Fruit fly (Drosophila melanogaster) whole organism, prepupa: ENCODE results near the gene CG43245.

Experiments used
- Blimp-1 ChIP-seq: fragments of 200-800 bp; sonication (Bioruptor generic); optimal IDR thresholded peaks from 3 replicates; lab custom pipeline; 2017; ENCODE audit warnings: missing biosample characterization, missing genetic modification characterization, mild to moderate bottlenecking, moderate library complexity, missing genetic modification reagents
- CG10669 ChIP-seq: fragments of 200-800 bp; sonication (Bioruptor generic); optimal IDR thresholded peaks from 3 replicates; lab custom pipeline; 2018; ENCODE audit warnings: missing biosample characterization, mild to moderate bottlenecking, missing genetic modification characterization, moderate library complexity
- CG11294 ChIP-seq: fragments of 200-800 bp; sonication (Bioruptor generic); IDR thresholded peaks from 2 replicates; pipeline ENCODE4 v1.3.6; 2022; ENCODE audit warnings: missing biosample characterization, missing genetic modification characterization
- CG11762 ChIP-seq: fragments of 200-800 bp; sonication (Bioruptor generic); optimal IDR thresholded peaks from 3 replicates; lab custom pipeline; 2016; ENCODE audit warnings: missing biosample characterization, missing genetic modification characterization; ENCODE audit not compliant: insufficient read depth
- CG11902 ChIP-seq: fragments of 200-800 bp; sonication (Bioruptor generic); optimal IDR thresholded peaks from 3 replicates; lab custom pipeline; 2016; ENCODE audit warnings: missing biosample characterization, missing genetic modification characterization
- CG15336 ChIP-seq: fragments of 200-800 bp; sonication (Bioruptor generic); IDR thresholded peaks from 2 replicates; pipeline ENCODE4 v1.3.6; 2022; ENCODE audit warnings: missing biosample characterization, missing genetic modification characterization
- CG1621 ChIP-seq: fragments of 200-800 bp; sonication (Bioruptor generic); optimal IDR thresholded peaks from 3 replicates; lab custom pipeline; 2018; ENCODE audit warnings: missing biosample characterization, mild to moderate bottlenecking, missing genetic modification characterization
- CG16779 ChIP-seq: fragments of 200-800 bp; sonication (Bioruptor generic); optimal IDR thresholded peaks from 3 replicates; lab custom pipeline; 2017; ENCODE audit warnings: missing biosample characterization, mild to moderate bottlenecking, missing genetic modification characterization
- CG3032 ChIP-seq: fragments of 200-800 bp; optimal IDR thresholded peaks from 2 replicates; lab custom pipeline; 2019; ENCODE audit warnings: missing biosample characterization, mild to moderate bottlenecking, missing genetic modification characterization, moderate library complexity
- CG31627 ChIP-seq: fragments of 200-800 bp; sonication (Bioruptor generic); optimal IDR thresholded peaks from 3 replicates; lab custom pipeline; 2016; ENCODE audit warnings: missing biosample characterization, missing genetic modification characterization
- CG32006 ChIP-seq: fragments of 200-800 bp; sonication (Bioruptor generic); optimal IDR thresholded peaks from 3 replicates; lab custom pipeline; 2017; ENCODE audit warnings: missing biosample characterization, mild to moderate bottlenecking, missing genetic modification characterization
- CG34406 ChIP-seq: fragments of 200-800 bp; sonication (Bioruptor generic); optimal IDR thresholded peaks from 3 replicates; lab custom pipeline; 2016; ENCODE audit warnings: missing biosample characterization, missing genetic modification characterization
- CG3919 ChIP-seq: fragments of 200-800 bp; sonication (Bioruptor generic); optimal IDR thresholded peaks from 3 replicates; lab custom pipeline; 2016; ENCODE audit warnings: missing biosample characterization, missing genetic modification characterization
- CG6163 ChIP-seq: fragments of 200-800 bp; sonication (Bioruptor generic); IDR thresholded peaks from 3 replicates; pipeline ENCODE4 v1.3.6; 2022; ENCODE audit warnings: missing biosample characterization, missing genetic modification characterization
- CG6276 ChIP-seq: fragments of 200-800 bp; sonication (Bioruptor generic); optimal IDR thresholded peaks from 2 replicates; lab custom pipeline; 2017; ENCODE audit warnings: missing biosample characterization, mild to moderate bottlenecking, missing genetic modification characterization
- CG6792 ChIP-seq: fragments of 200-800 bp; sonication (Bioruptor generic); optimal IDR thresholded peaks from 3 replicates; lab custom pipeline; 2016; ENCODE audit warnings: missing biosample characterization, missing genetic modification characterization
- CG6808 ChIP-seq: fragments of 200-800 bp; sonication (Bioruptor generic); optimal IDR thresholded peaks from 3 replicates; lab custom pipeline; 2017; ENCODE audit warnings: missing biosample characterization, missing genetic modification characterization, mild to moderate bottlenecking, moderate library complexity, missing genetic modification reagents
- CG6854 ChIP-seq: fragments of 200-800 bp; sonication (Bioruptor generic); optimal IDR thresholded peaks from 2 replicates; lab custom pipeline; 2017; ENCODE audit warnings: missing biosample characterization, mild to moderate bottlenecking, missing genetic modification characterization
- CG7368 ChIP-seq: fragments of 200-800 bp; sonication (Bioruptor generic); optimal IDR thresholded peaks from 3 replicates; lab custom pipeline; 2016; ENCODE audit warnings: missing biosample characterization, missing genetic modification characterization
- CG8119 ChIP-seq: fragments of 200-800 bp; sonication (Bioruptor generic); IDR thresholded peaks from 3 replicates; pipeline ENCODE4 v1.3.6; 2022; ENCODE audit warnings: missing biosample characterization, missing genetic modification characterization
- CG8319 ChIP-seq: fragments of 200-800 bp; sonication (Bioruptor generic); optimal IDR thresholded peaks from 3 replicates; lab custom pipeline; 2016; ENCODE audit warnings: missing biosample characterization, missing genetic modification characterization
- CG9139 ChIP-seq: fragments of 200-800 bp; sonication (Bioruptor generic); optimal IDR thresholded peaks from 3 replicates; lab custom pipeline; 2017; ENCODE audit warnings: missing biosample characterization, mild to moderate bottlenecking, missing genetic modification characterization
- Eip75B ChIP-seq: fragments of 200-800 bp; sonication (Bioruptor generic); optimal IDR thresholded peaks from 3 replicates; lab custom pipeline; 2016; ENCODE audit warnings: missing biosample characterization, missing genetic modification characterization
- Eip93F ChIP-seq: fragments of 200-800 bp; sonication (Bioruptor generic); optimal IDR thresholded peaks from 2 replicates; lab custom pipeline; 2016; ENCODE audit warnings: missing biosample characterization, mild to moderate bottlenecking, missing genetic modification characterization
- Ets21C ChIP-seq: fragments of 200-800 bp; sonication (Bioruptor generic); optimal IDR thresholded peaks from 3 replicates; lab custom pipeline; 2016; ENCODE audit warnings: missing biosample characterization, missing genetic modification characterization
- Gug ChIP-seq: fragments of 200-800 bp; sonication (Bioruptor generic); IDR thresholded peaks from 2 replicates; pipeline ENCODE4 v1.3.6; 2022; ENCODE audit warnings: missing biosample characterization, missing genetic modification characterization
- Hr38 ChIP-seq: sonication (Bioruptor generic); optimal IDR thresholded peaks from 2 replicates; lab custom pipeline; 2016; ENCODE audit warnings: missing biosample characterization, missing genetic modification characterization
- Met ChIP-seq: fragments of 200-800 bp; sonication (Bioruptor generic); optimal IDR thresholded peaks from 3 replicates; lab custom pipeline; 2016; ENCODE audit warnings: missing biosample characterization, missing genetic modification characterization
- OdsH ChIP-seq: fragments of 200-800 bp; sonication (Bioruptor generic); optimal IDR thresholded peaks from 3 replicates; lab custom pipeline; 2016; ENCODE audit warnings: missing biosample characterization, missing genetic modification characterization
- Smox ChIP-seq: fragments of 200-800 bp; sonication (Bioruptor generic); optimal IDR thresholded peaks from 3 replicates; lab custom pipeline; 2016; ENCODE audit warnings: missing biosample characterization, missing genetic modification characterization
- Sox102F ChIP-seq: fragments of 200-800 bp; sonication (Bioruptor generic); optimal IDR thresholded peaks from 2 replicates; lab custom pipeline; 2016; ENCODE audit warnings: missing biosample characterization, mild to moderate bottlenecking, missing genetic modification characterization
- Sox14 ChIP-seq: fragments of 200-800 bp; sonication (Bioruptor generic); optimal IDR thresholded peaks from 3 replicates; lab custom pipeline; 2016; ENCODE audit warnings: missing biosample characterization, missing genetic modification characterization
- Sox15 ChIP-seq: fragments of 200-800 bp; sonication (Bioruptor generic); optimal IDR thresholded peaks from 3 replicates; lab custom pipeline; 2016; ENCODE audit warnings: missing biosample characterization, missing genetic modification characterization
- dac ChIP-seq: fragments of 200-800 bp; sonication (Bioruptor generic); optimal IDR thresholded peaks from 2 replicates; lab custom pipeline; 2017; ENCODE audit warnings: missing biosample characterization, mild to moderate bottlenecking, missing genetic modification characterization
- dsx ChIP-seq: fragments of 200-800 bp; optimal IDR thresholded peaks from 3 replicates; lab custom pipeline; 2019; ENCODE audit warnings: missing biosample characterization, mild to moderate bottlenecking, missing genetic modification characterization, moderate library complexity; ENCODE audit not compliant: poor library complexity, severe bottlenecking
- eg ChIP-seq: fragments of 200-800 bp; sonication (Bioruptor generic); IDR thresholded peaks from 3 replicates; pipeline ENCODE4 v1.3.6; 2022; ENCODE audit warnings: missing biosample characterization, missing genetic modification characterization
- esn ChIP-seq: fragments of 200-800 bp; sonication (Bioruptor generic); optimal IDR thresholded peaks from 2 replicates; lab custom pipeline; 2016; ENCODE audit warnings: missing biosample characterization, mild to moderate bottlenecking, missing genetic modification characterization, moderate library complexity
- fd85E ChIP-seq: fragments of 200-800 bp; sonication (Bioruptor generic); optimal IDR thresholded peaks from 3 replicates; lab custom pipeline; 2016; ENCODE audit warnings: missing biosample characterization, missing genetic modification characterization
- fkh ChIP-seq: fragments of 200-800 bp; sonication (Bioruptor generic); optimal IDR thresholded peaks from 3 replicates; lab custom pipeline; 2017; ENCODE audit warnings: missing biosample characterization, mild to moderate bottlenecking, missing genetic modification characterization, moderate library complexity
- lz ChIP-seq: fragments of 200-800 bp; sonication (Bioruptor generic); optimal IDR thresholded peaks from 3 replicates; lab custom pipeline; 2016; ENCODE audit warnings: missing biosample characterization, missing genetic modification characterization
- net ChIP-seq: fragments of 200-800 bp; sonication (Bioruptor generic); optimal IDR thresholded peaks from 3 replicates; lab custom pipeline; 2016; ENCODE audit warnings: missing biosample characterization, missing genetic modification characterization
- pdm3 ChIP-seq: fragments of 200-800 bp; sonication (Bioruptor generic); optimal IDR thresholded peaks from 3 replicates; lab custom pipeline; 2016; ENCODE audit warnings: missing biosample characterization, missing genetic modification characterization
- salr ChIP-seq, 2 experiments: fragments of 200-800 bp; sonication (Bioruptor generic); optimal IDR thresholded peaks; 3 replicates each; lab custom pipeline; 2016 to 2018; ENCODE audit warnings: missing biosample characterization in 2 of 2, missing genetic modification characterization in 2 of 2, mild to moderate bottlenecking in 1 of 2
- spab ChIP-seq: fragments of 200-800 bp; sonication (Bioruptor generic); optimal IDR thresholded peaks from 2 replicates; lab custom pipeline; 2017; ENCODE audit warnings: missing biosample characterization, mild to moderate bottlenecking, missing genetic modification characterization, missing genetic modification reagents
- ss ChIP-seq, 2 experiments: fragments of 200-800 bp; sonication (Bioruptor generic); optimal IDR thresholded peaks; 2 replicates in 1 of 2; 3 replicates in 1 of 2; lab custom pipeline; 2017 to 2018; ENCODE audit warnings: mild to moderate bottlenecking in 2 of 2, missing biosample characterization in 2 of 2, missing genetic modification characterization in 2 of 2, moderate library complexity in 1 of 2
- svp ChIP-seq: fragments of 200-800 bp; sonication (Bioruptor generic); peaks from one replicate; lab custom pipeline; 2016; ENCODE audit warnings: missing biosample characterization, missing genetic modification characterization
- topi ChIP-seq: fragments of 200-800 bp; sonication (Bioruptor generic); optimal IDR thresholded peaks from 3 replicates; lab custom pipeline; 2016; ENCODE audit warnings: missing biosample characterization, missing genetic modification characterization
- vri ChIP-seq: fragments of 200-800 bp; sonication (Bioruptor generic); optimal IDR thresholded peaks from 3 replicates; lab custom pipeline; 2016; ENCODE audit warnings: missing biosample characterization, mild to moderate bottlenecking, missing genetic modification characterization

The CG43245 gene

DNA sequence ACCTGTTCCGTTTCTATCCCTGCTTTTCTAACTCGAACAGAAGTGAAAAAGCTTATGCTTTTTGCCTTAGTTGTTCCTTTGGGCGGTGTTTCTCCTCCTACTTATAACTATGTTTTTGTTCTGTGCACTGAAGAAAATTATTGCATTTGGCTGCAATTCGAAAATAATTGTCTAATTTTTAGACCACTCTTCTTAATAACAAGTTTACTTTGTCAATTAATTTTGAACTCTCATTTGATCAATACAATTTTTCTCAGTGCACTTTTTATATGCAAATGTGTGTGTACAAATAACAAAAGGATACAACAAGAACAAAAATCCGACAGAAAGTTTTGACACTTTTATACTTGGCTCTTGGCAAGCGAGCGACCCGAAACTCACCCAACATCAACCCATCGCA, 36.6 kb upstream of the CG43245 start (continued):
- TF ChIP-seq CG3919 (no peak), CG1621 (tag; lab: Kevin White, UChicago) (no peak), Sox14 (GFP tag; lab: Kevin White, UChicago) (peak; percentile 43), Eip75B (GFP tag; lab: Kevin White, UChicago) (no peak), Sox102F (GFP tag; lab: Kevin White, UChicago) (no peak), ss (GFP tag; optimal IDR thresholded peaks at IDR 0.05; lab: Kevin White, UChicago) (no peak)

DNA sequence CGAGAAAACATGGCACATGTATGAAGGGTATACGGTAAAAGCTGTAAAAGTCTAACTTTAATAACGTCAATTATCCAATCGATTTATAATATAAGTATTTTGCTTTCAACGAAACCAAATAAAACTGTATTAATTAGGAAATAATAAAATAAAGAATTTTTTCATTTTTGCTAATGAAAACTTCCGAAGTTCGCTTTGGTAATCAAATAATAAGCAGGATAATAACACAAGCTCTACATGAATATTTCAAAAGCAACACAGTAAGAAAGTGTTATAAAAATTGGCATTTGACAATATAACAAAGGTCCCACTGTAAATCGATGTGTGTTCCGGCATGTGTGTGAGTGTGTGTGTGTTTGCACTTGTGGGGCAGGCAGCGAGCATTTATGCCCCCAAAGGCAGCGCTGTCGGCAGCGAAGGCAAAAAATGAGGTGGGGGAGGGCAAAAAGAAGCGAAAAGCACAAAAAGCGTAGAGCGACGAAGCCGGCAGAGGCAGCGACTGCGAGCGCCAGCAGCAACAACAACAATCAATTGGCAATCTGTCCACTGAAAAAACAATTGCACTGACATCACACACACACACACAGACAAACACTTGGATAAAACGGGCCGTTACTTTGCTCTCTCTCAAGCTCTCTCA, 35.1 kb upstream of the CG43245 start:
- TF ChIP-seq CG31627 (GFP tag; lab: Kevin White, UChicago) (no peak), eg (GFP tag; lab: Robert Waterston, UW) (peak; percentile 66), CG6792 (GFP tag; lab: Kevin White, UChicago) (peak; percentile 18), CG8319 (no peak), lz (GFP tag; lab: Kevin White, UChicago) (peak; percentile 47), esn (GFP tag; lab: Kevin White, UChicago) (peak; percentile 22), ss (GFP tag; optimal IDR thresholded peaks at IDR 0.05; lab: Kevin White, UChicago) (no peak), CG8119 (GFP tag; lab: Robert Waterston, UW) (no peak), CG11762 (no peak), CG1621 (tag; lab: Kevin White, UChicago) (no peak), CG15336 (GFP tag; lab: Robert Waterston, UW) (no peak; the same call in 1 of the 2 replicates), CG32006 (GFP tag; lab: Kevin White, UChicago) (peak; percentile 57), CG11294 (GFP tag; lab: Robert Waterston, UW) (no peak), vri (GFP tag; lab: Kevin White, UChicago) (no peak), CG6276 (GFP tag; lab: Kevin White, UChicago) (peak; percentile 11), pdm3 (GFP tag; lab: Kevin White, UChicago) (peak; percentile 38), CG34406 (GFP tag; lab: Kevin White, UChicago) (peak; percentile 25), Sox15 (GFP tag; lab: Kevin White, UChicago) (no peak), CG7368 (GFP tag; lab: Kevin White, UChicago) (no peak), topi (GFP tag; lab: Kevin White, UChicago) (peak; percentile 9), dsx (GFP tag; lab: Kevin White, UChicago) (no peak), salr (GFP tag; optimal IDR thresholded peaks at IDR 0.05; lab: Kevin White, UChicago) (peak in 1 of 2 experiments; percentile 52), fkh (no peak), CG6854 (no peak), CG16779 (tag; lab: Kevin White, UChicago) (no peak), dac (GFP tag; lab: Kevin White, UChicago) (no peak), Smox (peak; percentile 11), Ets21C (GFP tag; lab: Kevin White, UChicago) (no peak), CG6163 (GFP tag; lab: Robert Waterston, UW) (no peak; the same call in 1 of the 3 replicates), Eip93F (GFP tag; lab: Kevin White, UChicago) (no peak), OdsH (GFP tag; lab: Kevin White, UChicago) (peak; percentile 65), CG3032 (tag; lab: Kevin White, UChicago) (peak; percentile 16), Gug (GFP tag; lab: Robert Waterston, UW) (no peak), Met (peak; percentile 58), CG6808 (no peak), Sox14 (GFP tag; lab: Kevin White, UChicago) (peak; percentile 7), CG11902 (no peak), spab (GFP tag; lab: Kevin White, UChicago) (no peak), CG10669 (GFP tag; lab: Kevin White, UChicago) (peak; percentile 13), net (GFP tag; lab: Kevin White, UChicago) (peak; percentile 3), svp (no peak), Blimp-1 (no peak), CG9139 (no peak), Sox102F (GFP tag; lab: Kevin White, UChicago) (no peak), CG3919 (no peak), Hr38 (GFP tag; lab: Kevin White, UChicago) (no peak), Eip75B (GFP tag; lab: Kevin White, UChicago) (peak; percentile 51), fd85E (GFP tag; lab: Kevin White, UChicago) (peak; percentile 45)
